Worm (Caenorhabditis elegans): ENCODE results near the gene trmt-10C.2.
A peak's percentile ranks its signal among the peaks of the same experiment; 100 is the strongest.

Gene trmt-10C.2

ce11 chrIII:6364395-6364794, 18.3 kb downstream of the trmt-10C.2 start:
- no peak for TF ChIP-seq fkh-10 (GFP tag; optimal IDR thresholded peaks at IDR 0.05)
- peak; percentile 74 for TF ChIP-seq nhr-25 (tag; optimal IDR thresholded peaks at IDR 0.05)
- no peak for TF ChIP-seq pqm-1 (tag; optimal IDR thresholded peaks at IDR 0.05)
- no peak for TF ChIP-seq eor-1 (tag; optimal IDR thresholded peaks at IDR 0.05)
- no peak for TF ChIP-seq tbx-2 (tag; optimal IDR thresholded peaks at IDR 0.05)
- TF ChIP-seq nfya-1 (tag; optimal IDR thresholded peaks at IDR 0.05; ENCODE audit: insufficient read depth): peak; percentile 19
- TF ChIP-seq ZK546.5 (tag; optimal IDR thresholded peaks at IDR 0.05): no peak
- no peak for TF ChIP-seq nhr-11 (tag; optimal IDR thresholded peaks at IDR 0.05)
- TF ChIP-seq skn-1 (tag; optimal IDR thresholded peaks at IDR 0.05): no peak
- TF ChIP-seq lin-15B (tag; optimal IDR thresholded peaks at IDR 0.05): peak; percentile 5
- TF ChIP-seq ztf-11 (tag; optimal IDR thresholded peaks at IDR 0.05): no peak
- TF ChIP-seq elt-1 (tag; optimal IDR thresholded peaks at IDR 0.05): peak; percentile 72
- peak; percentile 76 for TF ChIP-seq unc-62 (GFP tag; optimal IDR thresholded peaks at IDR 0.05)
- TF ChIP-seq nhr-23 (tag; optimal IDR thresholded peaks at IDR 0.05): peak; percentile 32
- TF ChIP-seq lin-39 (tag; optimal IDR thresholded peaks at IDR 0.05): peak; percentile 88

- TF ChIP-seq ztf-11 (tag; optimal IDR thresholded peaks at IDR 0.05) (no peak), ceh-16 (tag; optimal IDR thresholded peaks at IDR 0.05) (no peak), snpc-4 (tag; optimal IDR thresholded peaks at IDR 0.05) (peak; percentile 14), nhr-77 (tag; optimal IDR thresholded peaks at IDR 0.05) (no peak), nhr-23 (tag; optimal IDR thresholded peaks at IDR 0.05) (no peak), lin-39 (tag; optimal IDR thresholded peaks at IDR 0.05) (peak; percentile 10), nfya-1 (tag; optimal IDR thresholded peaks at IDR 0.05; ENCODE audit: insufficient read depth) (peak; percentile 4), fos-1 (tag; optimal IDR thresholded peaks at IDR 0.05) (no peak), pha-4 (tag; optimal IDR thresholded peaks at IDR 0.05) (peak; percentile 30)
These were observed 21.6 kb downstream of the trmt-10C.2 start, which contains the start of the genes C56G2.15 and thoc-2 for ce11 chrIII:6367712-6368111. Gene C56G2.15, minus strand, starts transcription at chrIII:6367899. Gene thoc-2, plus strand, starts transcription at chrIII:6368042.

ce11 chrIII:6368524-6368923, 22.4 kb downstream of the trmt-10C.2 start:
- no peak for TF ChIP-seq tbx-2 (tag; optimal IDR thresholded peaks at IDR 0.05)

- TF ChIP-seq elt-2 (tag; optimal IDR thresholded peaks at IDR 0.05) (peak; percentile 8), jun-1 (tag; optimal IDR thresholded peaks at IDR 0.05) (no peak)
These were observed 27.9 kb downstream of the trmt-10C.2 start for ce11 chrIII:6373850-6374474.

DNA sequence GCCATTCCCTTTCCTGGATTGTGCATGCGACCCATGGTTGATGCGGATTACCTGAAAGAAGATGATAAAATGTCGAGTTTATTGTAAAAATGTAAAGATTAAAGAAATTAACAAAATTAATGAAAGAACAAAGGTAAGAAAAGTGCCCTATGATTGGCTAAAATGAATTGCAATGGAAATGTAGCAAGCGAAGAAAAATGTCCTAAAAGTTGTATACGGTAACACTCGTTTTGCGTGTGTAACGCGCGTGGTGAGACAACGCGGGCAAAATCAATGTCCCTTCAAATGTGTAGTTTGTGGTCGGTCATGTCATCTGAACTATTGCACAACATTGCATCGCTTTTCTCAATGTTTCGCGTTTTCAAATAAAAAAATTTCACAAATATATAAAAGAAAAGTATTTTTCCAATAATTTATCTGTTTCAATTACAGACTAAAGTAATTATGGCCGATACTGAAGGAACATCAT, 28.9 kb downstream of the trmt-10C.2 start, which contains the start of the genes rps-13 and nfx-1:
Gene rps-13, minus strand, starts transcription at position 51 of the 469 bp plus-strand sequence.
Gene nfx-1, plus strand, starts transcription at position 433 of the 469 bp plus-strand sequence.
- TF ChIP-seq nhr-12 (tag; optimal IDR thresholded peaks at IDR 0.05) (no peak), egl-5 (tag; optimal IDR thresholded peaks at IDR 0.05) (peak; percentile 58), nhr-237 (tag; optimal IDR thresholded peaks at IDR 0.05) (no peak), R02D3.7 (tag; optimal IDR thresholded peaks at IDR 0.05) (peak; percentile 43), mdl-1 (tag; optimal IDR thresholded peaks at IDR 0.05) (no peak), egl-27 (tag; optimal IDR thresholded peaks at IDR 0.05) (no peak), eor-1 (tag; optimal IDR thresholded peaks at IDR 0.05) (no peak), elt-1 (tag; optimal IDR thresholded peaks at IDR 0.05) (no peak), nhr-77 (tag; optimal IDR thresholded peaks at IDR 0.05) (no peak), fos-1 (tag; optimal IDR thresholded peaks at IDR 0.05) (no peak), mml-1 (tag; optimal IDR thresholded peaks at IDR 0.05) (no peak), elt-3 (tag; optimal IDR thresholded peaks at IDR 0.05) (no peak), nhr-76 (tag; optimal IDR thresholded peaks at IDR 0.05) (no peak), unc-62 (GFP tag; optimal IDR thresholded peaks at IDR 0.05) (no peak), lin-39 (tag; optimal IDR thresholded peaks at IDR 0.05) (peak; percentile 84), daf-12 (tag; optimal IDR thresholded peaks at IDR 0.05) (no peak), ceh-28 (tag; optimal IDR thresholded peaks at IDR 0.05) (peak; percentile 50), nhr-23 (tag; optimal IDR thresholded peaks at IDR 0.05) (peak; percentile 92), ztf-4 (tag; optimal IDR thresholded peaks at IDR 0.05) (no peak), ceh-16 (tag; optimal IDR thresholded peaks at IDR 0.05) (no peak), nhr-43 (tag; optimal IDR thresholded peaks at IDR 0.05; ENCODE audit: poor library complexity, severe bottlenecking) (peak; percentile 78), unc-39 (tag; optimal IDR thresholded peaks at IDR 0.05) (no peak), nhr-67 (tag; optimal IDR thresholded peaks at IDR 0.05) (no peak), nfya-1 (tag; optimal IDR thresholded peaks at IDR 0.05; ENCODE audit: insufficient read depth) (peak; percentile 97), ceh-9 (tag; optimal IDR thresholded peaks at IDR 0.05) (no peak), elt-2 (tag; optimal IDR thresholded peaks at IDR 0.05) (peak; percentile 51), lsy-12 (tag; optimal IDR thresholded peaks at IDR 0.05) (no peak), nhr-28 (tag; optimal IDR thresholded peaks at IDR 0.05) (no peak), pqm-1 (tag; optimal IDR thresholded peaks at IDR 0.05) (peak; percentile 34), nhr-11 (tag; optimal IDR thresholded peaks at IDR 0.05) (peak; percentile 40), jun-1 (tag; optimal IDR thresholded peaks at IDR 0.05) (no peak), lin-15B (tag; optimal IDR thresholded peaks at IDR 0.05) (peak; percentile 83), ztf-11 (tag; optimal IDR thresholded peaks at IDR 0.05) (no peak), aly-2 (tag; optimal IDR thresholded peaks at IDR 0.05) (no peak), zag-1 (tag; optimal IDR thresholded peaks at IDR 0.05) (no peak)
